Fruit fly (Drosophila melanogaster) whole organism, adult: ENCODE measurements around the gene CG8369.

ENCODE experiments used
- CG11617 ChIP-seq: fragments of 200-800 bp; sonication (Bioruptor generic); optimal IDR thresholded peaks from 2 replicates; lab custom pipeline; 2017; ENCODE audit warnings: mild to moderate bottlenecking, missing biosample characterization, missing genetic modification reagents, missing genetic modification characterization
- CG12768 ChIP-seq: fragments of 200-800 bp; sonication (Bioruptor generic); optimal IDR thresholded peaks from 2 replicates; lab custom pipeline; 2017; ENCODE audit warnings: missing biosample characterization, missing genetic modification characterization, mild to moderate bottlenecking, moderate library complexity, missing genetic modification reagents
- CG14711 ChIP-seq: fragments of 200-800 bp; sonication (Bioruptor generic); optimal IDR thresholded peaks from 2 replicates; lab custom pipeline; 2018; ENCODE audit warnings: missing biosample characterization, mild to moderate bottlenecking, missing genetic modification characterization, moderate library complexity
- CG1620 ChIP-seq: fragments of 200-800 bp; sonication (Bioruptor generic); optimal IDR thresholded peaks from 2 replicates; lab custom pipeline; 2016; ENCODE audit warnings: missing biosample characterization, missing genetic modification characterization
- CG33017 ChIP-seq: fragments of 200-800 bp; sonication (Bioruptor generic); optimal IDR thresholded peaks from 2 replicates; lab custom pipeline; 2018; ENCODE audit warnings: missing biosample characterization, mild to moderate bottlenecking, missing genetic modification characterization, moderate library complexity
- CG5204 ChIP-seq: fragments of 200-800 bp; sonication (Bioruptor generic); optimal IDR thresholded peaks from 2 replicates; lab custom pipeline; 2016; ENCODE audit warnings: missing biosample characterization, missing genetic modification characterization
- CG7045 ChIP-seq: fragments of 200-800 bp; sonication (Bioruptor generic); optimal IDR thresholded peaks from 2 replicates; lab custom pipeline; 2017; ENCODE audit warnings: missing biosample characterization, mild to moderate bottlenecking, missing genetic modification characterization
- CG7101 ChIP-seq: fragments of 200-800 bp; sonication (Bioruptor generic); optimal IDR thresholded peaks from 2 replicates; lab custom pipeline; 2018; ENCODE audit warnings: missing biosample characterization, mild to moderate bottlenecking, missing genetic modification characterization, moderate library complexity
- Clk ChIP-seq: fragments of 200-800 bp; sonication (Bioruptor generic); optimal IDR thresholded peaks from 2 replicates; lab custom pipeline; 2017; ENCODE audit warnings: missing biosample characterization, missing genetic modification characterization
- Crg-1 ChIP-seq: fragments of 200-800 bp; sonication (Bioruptor generic); optimal IDR thresholded peaks from 2 replicates; lab custom pipeline; 2016; ENCODE audit warnings: missing biosample characterization, missing genetic modification characterization
- Hr96 ChIP-seq: fragments of 200-800 bp; sonication (Bioruptor generic); optimal IDR thresholded peaks from 2 replicates; lab custom pipeline; 2016; ENCODE audit warnings: missing biosample characterization, missing genetic modification characterization
- Mnt ChIP-seq: fragments of 200-800 bp; sonication (Bioruptor generic); optimal IDR thresholded peaks from 2 replicates; lab custom pipeline; 2016; ENCODE audit warnings: missing biosample characterization, mild to moderate bottlenecking, missing genetic modification characterization
- bab1 ChIP-seq: fragments of 200-800 bp; sonication (Bioruptor generic); optimal IDR thresholded peaks from 3 replicates; lab custom pipeline; 2019; ENCODE audit warnings: missing biosample characterization, mild to moderate bottlenecking, missing genetic modification characterization, moderate library complexity
- cic ChIP-seq: fragments of 200-800 bp; sonication (Bioruptor generic); optimal IDR thresholded peaks from 2 replicates; lab custom pipeline; 2017; ENCODE audit warnings: missing biosample characterization, mild to moderate bottlenecking, missing genetic modification characterization, moderate library complexity
- cnc ChIP-seq, 2 experiments: fragments of >200 bp; optimal IDR thresholded peaks; 2 replicates each; lab custom pipeline; 2017
- kay ChIP-seq: fragments of 200-800 bp; sonication (Bioruptor generic); peaks from one replicate; lab custom pipeline; 2016; ENCODE audit warnings: missing biosample characterization, missing genetic modification characterization, borderline replicate concordance
- ovo ChIP-seq: fragments of 200-800 bp; sonication (Bioruptor generic); optimal IDR thresholded peaks from 2 replicates; lab custom pipeline; 2016; ENCODE audit warnings: missing biosample characterization, missing genetic modification characterization
- pad ChIP-seq: fragments of 200-800 bp; sonication (Bioruptor generic); optimal IDR thresholded peaks from 3 replicates; lab custom pipeline; 2017; ENCODE audit warnings: missing biosample characterization, missing genetic modification characterization, mild to moderate bottlenecking, moderate library complexity, missing genetic modification reagents
- toe ChIP-seq: fragments of 200-800 bp; sonication (Bioruptor generic); optimal IDR thresholded peaks from 2 replicates; lab custom pipeline; 2016; ENCODE audit warnings: missing biosample characterization, missing genetic modification characterization

CG8369 gene

dm6 chr3R:8787538-8788282 is 34.1 kb upstream of the CG8369 start:
- TF ChIP-seq bab1 (GFP tag; lab: Kevin White, UChicago) (no peak), cnc (optimal IDR thresholded peaks at IDR 0.05; lab: Kevin White, UChicago) (no peak), CG11617 (GFP tag; lab: Kevin White, UChicago) (no peak), CG12768 (GFP tag; lab: Kevin White, UChicago) (no peak), kay (no peak), CG7101 (tag; lab: Kevin White, UChicago) (no peak), Crg-1 (GFP tag; lab: Kevin White, UChicago) (no peak), Hr96 (GFP tag; lab: Kevin White, UChicago) (no peak)

dm6 chr3R:8788722-8789400 is 32.9 kb upstream of the CG8369 start:
- TF ChIP-seq Clk (GFP tag; lab: Kevin White, UChicago) (no peak), Hr96 (GFP tag; lab: Kevin White, UChicago) (no peak), CG7101 (tag; lab: Kevin White, UChicago) (no peak), bab1 (GFP tag; lab: Kevin White, UChicago) (no peak), CG12768 (GFP tag; lab: Kevin White, UChicago) (no peak), kay (no peak), cnc (optimal IDR thresholded peaks at IDR 0.05; lab: Kevin White, UChicago) (no peak), CG5204 (no peak), CG7045 (no peak), pad (GFP tag; lab: Kevin White, UChicago) (no peak), CG14711 (no peak), CG33017 (tag; lab: Kevin White, UChicago) (no peak), toe (GFP tag; lab: Kevin White, UChicago) (no peak), cic (GFP tag; lab: Kevin White, UChicago) (no peak), Mnt (GFP tag; lab: Kevin White, UChicago) (no peak)

dm6 chr3R:8792463-8793175 is 29.2 kb upstream of the CG8369 start:
- TF ChIP-seq CG5204 = no peak

- TF ChIP-seq CG33017 (tag; lab: Kevin White, UChicago) = no peak
These were observed 28.1 kb upstream of the CG8369 start for dm6 chr3R:8793726-8794125.

dm6 chr3R:8794384-8794783 is 27.4 kb upstream of the CG8369 start, which contains the start of gene Ir85a:
TSS of gene Ir85a (plus strand) at chr3R:8794684.
- TF ChIP-seq ovo (GFP tag; lab: Kevin White, UChicago) (no peak), Mnt (GFP tag; lab: Kevin White, UChicago) (no peak), CG1620 (GFP tag; lab: Kevin White, UChicago) (no peak), toe (GFP tag; lab: Kevin White, UChicago) (no peak), Crg-1 (GFP tag; lab: Kevin White, UChicago) (no peak), Hr96 (GFP tag; lab: Kevin White, UChicago) (no peak), CG33017 (tag; lab: Kevin White, UChicago) (no peak), kay (no peak)

- no peak for TF ChIP-seq pad (GFP tag; lab: Kevin White, UChicago)
- no peak for TF ChIP-seq Clk (GFP tag; lab: Kevin White, UChicago)
- no peak for TF ChIP-seq cic (GFP tag; lab: Kevin White, UChicago)
- TF ChIP-seq CG11617 (GFP tag; lab: Kevin White, UChicago) = no peak
These were observed 23.5 kb upstream of the CG8369 start for dm6 chr3R:8798332-8798731.

- peak; percentile 50 for TF ChIP-seq cic (GFP tag; lab: Kevin White, UChicago)
- no peak for TF ChIP-seq CG1620 (GFP tag; lab: Kevin White, UChicago)
- TF ChIP-seq CG33017 (tag; lab: Kevin White, UChicago) = peak; percentile 2
- TF ChIP-seq cnc (optimal IDR thresholded peaks at IDR 0.05; lab: Kevin White, UChicago) = no peak
- TF ChIP-seq CG7045 = no peak
- TF ChIP-seq CG14711 = no peak
These were observed 21.9 kb upstream of the CG8369 start for dm6 chr3R:8799866-8800265.
